Fruit fly (Drosophila melanogaster): ENCODE measurements around the gene mtgo.

The mtgo gene

DNA sequence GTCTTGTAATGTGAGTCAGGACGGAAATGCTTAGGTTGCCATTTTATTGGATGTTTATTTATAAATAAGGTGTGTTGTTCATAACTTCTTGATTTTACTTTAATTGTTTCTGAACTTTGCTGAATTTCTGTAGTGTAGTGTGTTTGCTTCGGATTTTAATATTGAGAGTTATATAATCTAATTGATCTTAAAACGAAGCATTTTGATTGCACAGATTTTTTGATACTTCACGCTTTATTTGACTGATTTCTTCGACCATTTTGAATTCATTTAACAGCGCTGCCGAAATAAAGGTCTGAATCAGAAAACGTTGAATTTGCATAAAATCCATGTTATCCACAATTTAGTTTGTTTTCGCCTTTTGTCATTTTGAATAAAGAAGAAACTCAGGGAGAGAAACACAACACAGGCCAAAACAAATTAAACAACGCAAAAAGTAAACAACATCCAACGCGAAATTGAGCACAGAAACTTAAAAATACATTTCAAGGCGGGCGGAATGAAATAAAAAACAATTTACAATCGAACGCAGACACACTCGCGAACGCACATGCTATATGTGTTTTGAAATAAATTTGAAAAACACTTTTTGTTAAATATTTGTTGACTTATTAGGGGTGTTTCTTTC, 13.2 kb upstream of the mtgo start (continued):
- TF ChIP-seq emc (GFP tag; optimal IDR thresholded peaks at IDR 0.05): no peak
- peak in 1 of 2 experiments; percentile 82 for TF ChIP-seq Pdp1 (GFP tag; optimal IDR thresholded peaks at IDR 0.05)
- TF ChIP-seq pnt (GFP tag; optimal IDR thresholded peaks at IDR 0.05): no peak
- TF ChIP-seq CG15073 (GFP tag; optimal IDR thresholded peaks at IDR 0.05): no peak
- 0 out of 2 replicates have a peak, but pooled peaks have one; percentile 18 for TF ChIP-seq stc (GFP tag; IDR thresholded peaks at IDR 0.05)
- no peak for TF ChIP-seq Xrp1 (GFP tag; IDR thresholded peaks at IDR 0.05)
- peak; percentile 45 for TF ChIP-seq ATbp (GFP tag; optimal IDR thresholded peaks at IDR 0.05)
- no peak for TF ChIP-seq CG4617 (GFP tag; optimal IDR thresholded peaks at IDR 0.05; ENCODE audit: borderline replicate concordance)
- no peak for TF ChIP-seq pfk (GFP tag; optimal IDR thresholded peaks at IDR 0.05)
- peak; percentile 83 for TF ChIP-seq sens (GFP tag)
- TF ChIP-seq CG9215 (GFP tag; IDR thresholded peaks at IDR 0.05): no peak
- TF ChIP-seq Scr (GFP tag; IDR thresholded peaks at IDR 0.05; ENCODE audit: partially characterized antibody): no peak
- peak in 1 of 2 experiments; percentile 4 for TF ChIP-seq eve (GFP tag; optimal IDR thresholded peaks at IDR 0.05)
- TF ChIP-seq Blimp-1 (GFP tag; optimal IDR thresholded peaks at IDR 0.05): no peak
- TF ChIP-seq gro (GFP tag; optimal IDR thresholded peaks at IDR 0.05): peak; percentile 1
- TF ChIP-seq dimm (GFP tag; IDR thresholded peaks at IDR 0.05): no peak
- no peak for TF ChIP-seq CG9817 (tag; optimal IDR thresholded peaks at IDR 0.05)
- TF ChIP-seq TFAM (GFP tag; optimal IDR thresholded peaks at IDR 0.05): no peak
- TF ChIP-seq HHEX (GFP tag; optimal IDR thresholded peaks at IDR 0.05): peak; percentile 40
- no peak for TF ChIP-seq Dad (GFP tag; optimal IDR thresholded peaks at IDR 0.05)
- TF ChIP-seq sc (optimal IDR thresholded peaks at IDR 0.05): no peak
- TF ChIP-seq sc (GFP tag; optimal IDR thresholded peaks at IDR 0.05): no peak
- TF ChIP-seq kay (GFP tag; optimal IDR thresholded peaks at IDR 0.05): no peak
- TF ChIP-seq CG2116 (GFP tag; optimal IDR thresholded peaks at IDR 0.05): no peak
- no peak for TF ChIP-seq chn (GFP tag; optimal IDR thresholded peaks at IDR 0.05)
- no peak for TF ChIP-seq CoRest (tag; optimal IDR thresholded peaks at IDR 0.05)
- no peak for TF ChIP-seq odd (GFP tag; optimal IDR thresholded peaks at IDR 0.05)
- TF ChIP-seq hb (GFP tag; IDR thresholded peaks at IDR 0.05; ENCODE audit: partially characterized antibody): no peak
- TF ChIP-seq CG10654 (GFP tag; optimal IDR thresholded peaks at IDR 0.05): no peak
- TF ChIP-seq crc (GFP tag; optimal IDR thresholded peaks at IDR 0.05): no peak
- no peak for TF ChIP-seq tna (GFP tag; IDR thresholded peaks at IDR 0.05; ENCODE audit: partially characterized antibody)
- TF ChIP-seq CG30431 (GFP tag; optimal IDR thresholded peaks at IDR 0.05): no peak
- peak; percentile 21 for TF ChIP-seq sd (tag; optimal IDR thresholded peaks at IDR 0.05)
- TF ChIP-seq Nf-YA (GFP tag; IDR thresholded peaks at IDR 0.05): no peak
- no peak for TF ChIP-seq trh (GFP tag; optimal IDR thresholded peaks at IDR 0.05)
- TF ChIP-seq seq (GFP tag; IDR thresholded peaks at IDR 0.05): no peak
- no peak for TF ChIP-seq fd102C (GFP tag; optimal IDR thresholded peaks at IDR 0.05)
- TF ChIP-seq cad (GFP tag; optimal IDR thresholded peaks at IDR 0.05): no peak
- TF ChIP-seq CG11504 (tag; optimal IDR thresholded peaks at IDR 0.05): peak; percentile 9
- TF ChIP-seq chinmo (GFP tag; IDR thresholded peaks at IDR 0.05; ENCODE audit: partially characterized antibody): 0 out of 4 replicates have a peak, but pooled peaks have one; percentile 10
- no peak for TF ChIP-seq CrebB (tag; optimal IDR thresholded peaks at IDR 0.05)
- no peak for TF ChIP-seq CG1233 (GFP tag; optimal IDR thresholded peaks at IDR 0.05)
- TF ChIP-seq onecut (GFP tag; IDR thresholded peaks at IDR 0.05): no peak
- TF ChIP-seq chif (GFP tag; optimal IDR thresholded peaks at IDR 0.05): no peak
- TF ChIP-seq Trl (optimal IDR thresholded peaks at IDR 0.05): no peak
- no peak for TF ChIP-seq Trl (GFP tag; optimal IDR thresholded peaks at IDR 0.05)
- TF ChIP-seq unpg (GFP tag; optimal IDR thresholded peaks at IDR 0.05): peak; percentile 32
- no peak for TF ChIP-seq sima (GFP tag; optimal IDR thresholded peaks at IDR 0.05)
- TF ChIP-seq caup (GFP tag; optimal IDR thresholded peaks at IDR 0.05; ENCODE audit: severe bottlenecking): no peak
- TF ChIP-seq dmrt99B (tag; optimal IDR thresholded peaks at IDR 0.05): peak; percentile 27
- no peak for TF ChIP-seq sr (GFP tag; IDR thresholded peaks at IDR 0.05)

Data from whole organism, embryonic.